Fruit fly (Drosophila melanogaster): Measurements from ENCODE around the gene CG17834.
A peak's percentile ranks its signal among the peaks of the same experiment; 100 is the strongest.

The CG17834 gene

dm6 chr2L:8541469-8542233, 12.7 kb downstream of the CG17834 start, which contains the start of gene Sema1a (continued):
- TF ChIP-seq Dip2 (GFP tag; IDR thresholded peaks at IDR 0.05) (no peak), BEAF-32 (GFP tag; optimal IDR thresholded peaks at IDR 0.05) (no peak), wek (GFP tag; optimal IDR thresholded peaks at IDR 0.05) (peak; percentile 40), CG11456 (GFP tag; IDR thresholded peaks at IDR 0.05) (no peak), Atf6 (GFP tag; IDR thresholded peaks at IDR 0.05) (peak; percentile 72), sim (GFP tag; IDR thresholded peaks at IDR 0.05) (no peak; the same call in 1 of the 2 replicates), CG4820 (GFP tag; optimal IDR thresholded peaks at IDR 0.05) (peak; percentile 29), so (GFP tag; IDR thresholded peaks at IDR 0.05) (peak; percentile 65; the same call in 2 of the 3 replicates), NFAT (GFP tag; IDR thresholded peaks at IDR 0.05) (no peak), CG8924 (tag; optimal IDR thresholded peaks at IDR 0.05) (peak; percentile 85), CG11560 (tag; IDR thresholded peaks at IDR 0.05) (no peak), wor (GFP tag; IDR thresholded peaks at IDR 0.05) (no peak), NK7.1 (GFP tag; optimal IDR thresholded peaks at IDR 0.05) (peak; percentile 17), nmo (GFP tag; optimal IDR thresholded peaks at IDR 0.05) (peak; percentile 36), dan (GFP tag; IDR thresholded peaks at IDR 0.05) (no peak), CG6175 (GFP tag; IDR thresholded peaks at IDR 0.05) (no peak), fu2 (GFP tag; optimal IDR thresholded peaks at IDR 0.05) (peak; percentile 22), cas (GFP tag; IDR thresholded peaks at IDR 0.05) (0 out of 2 replicates have a peak, but pooled peaks have one; percentile 38), D19B (GFP tag; optimal IDR thresholded peaks at IDR 0.05) (peak; percentile 97), bab2 (GFP tag; optimal IDR thresholded peaks at IDR 0.05) (peak; percentile 15), fd96Cb (tag; optimal IDR thresholded peaks at IDR 0.05) (peak; percentile 44), CG18764 (GFP tag; optimal IDR thresholded peaks at IDR 0.05) (no peak), Sox100B (GFP tag; optimal IDR thresholded peaks at IDR 0.05) (no peak), MBD-R2 (GFP tag; IDR thresholded peaks at IDR 0.05) (peak; percentile 34; the same call in 1 of the 2 replicates), fd64A (GFP tag; optimal IDR thresholded peaks at IDR 0.05) (no peak), seq (GFP tag; IDR thresholded peaks at IDR 0.05) (peak; percentile 30), CG1792 (GFP tag; optimal IDR thresholded peaks at IDR 0.05) (no peak), sqz (GFP tag; optimal IDR thresholded peaks at IDR 0.05) (peak; percentile 32), CG30020 (tag; optimal IDR thresholded peaks at IDR 0.05) (peak; percentile 31), CG33557 (GFP tag; optimal IDR thresholded peaks at IDR 0.05) (peak; percentile 38), chm (GFP tag; IDR thresholded peaks at IDR 0.05) (peak; percentile 73), eve (GFP tag; optimal IDR thresholded peaks at IDR 0.05) (peak in 1 of 2 experiments; percentile 53), CG12236 (GFP tag; optimal IDR thresholded peaks at IDR 0.05) (peak; percentile 13), kah (GFP tag; optimal IDR thresholded peaks at IDR 0.05) (no peak), CG3065 (GFP tag; optimal IDR thresholded peaks at IDR 0.05) (peak; percentile 16), zfh1 (GFP tag; IDR thresholded peaks at IDR 0.05) (peak; percentile 68), CG1647 (GFP tag; optimal IDR thresholded peaks at IDR 0.05) (peak; percentile 24), stc (GFP tag; IDR thresholded peaks at IDR 0.05) (peak; percentile 44; the same call in 1 of the 2 replicates), MTF-1 (GFP tag; optimal IDR thresholded peaks at IDR 0.05; ENCODE audit: borderline replicate concordance) (peak; percentile 1), CG8089 (GFP tag; optimal IDR thresholded peaks at IDR 0.05) (no peak), Max (GFP tag; optimal IDR thresholded peaks at IDR 0.05) (no peak), mam (GFP tag; optimal IDR thresholded peaks at IDR 0.05) (peak; percentile 87), Mrtf (GFP tag; IDR thresholded peaks at IDR 0.05) (no peak; the same call in 2 of the 3 replicates), her (GFP tag; optimal IDR thresholded peaks at IDR 0.05) (peak; percentile 75), Gsc (GFP tag; IDR thresholded peaks at IDR 0.05) (no peak), CG3281 (GFP tag; optimal IDR thresholded peaks at IDR 0.05) (peak; percentile 13), Asciz (GFP tag; optimal IDR thresholded peaks at IDR 0.05) (peak; percentile 27), shn (GFP tag; optimal IDR thresholded peaks at IDR 0.05) (peak; percentile 34), dmrt11E (tag; optimal IDR thresholded peaks at IDR 0.05) (peak; percentile 18), Fer2 (tag; optimal IDR thresholded peaks at IDR 0.05) (no peak)
